Worm (Caenorhabditis elegans): ENCODE data around the gene asp-15.
A peak's percentile ranks its signal among the peaks of the same experiment; 100 is the strongest.

Gene asp-15

DNA sequence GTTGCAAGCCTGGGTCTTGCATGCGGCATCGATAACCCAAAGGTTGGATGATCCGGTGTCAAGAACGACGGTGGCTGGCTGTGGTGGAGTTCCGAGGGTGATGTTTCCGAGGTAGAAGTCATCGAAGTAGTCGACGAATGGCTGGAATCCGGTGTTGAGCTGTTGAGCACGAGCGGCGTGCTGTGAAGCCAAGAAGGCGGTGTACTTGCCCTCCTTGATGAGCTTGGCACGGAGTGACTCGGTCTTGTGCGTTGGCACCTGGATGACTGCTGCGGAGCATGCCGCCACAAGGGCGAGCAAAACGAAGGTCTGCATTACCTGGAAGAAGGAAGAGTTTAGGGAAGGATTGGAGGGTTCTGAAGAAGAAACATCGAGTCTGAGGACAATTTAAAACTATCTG is 5.8 kb upstream of the asp-15 start, which contains the start of gene asp-1:
Gene asp-1 (minus strand): TSS at position 315 of the 400 bp plus-strand sequence.
- TF ChIP-seq zfh-2 (GFP tag; conservative IDR thresholded peaks at IDR 0.05) (peak; percentile 40), gei-17 (GFP tag; optimal IDR thresholded peaks at IDR 0.05) (no peak), ztf-28 (GFP tag; IDR thresholded peaks at IDR 0.05) (peak; percentile 38; the same call in 1 of the 2 replicates), snpc-1.3 (tag; optimal IDR thresholded peaks at IDR 0.05; ENCODE audit: insufficient read depth) (no peak), ekl-4 (GFP tag; IDR thresholded peaks at IDR 0.05) (no peak), nhr-90 (tag; optimal IDR thresholded peaks at IDR 0.05) (peak; percentile 24), egrh-3 (GFP tag; IDR thresholded peaks at IDR 0.05) (peak; percentile 54; the same call in 1 of the 2 replicates), madf-3 (GFP tag; IDR thresholded peaks at IDR 0.05) (0 out of 2 replicates have a peak, but pooled peaks have one; percentile 3), B0336.3 (GFP tag; IDR thresholded peaks at IDR 0.05) (peak; percentile 32; the same call in 1 of the 2 replicates), athp-1 (tag; optimal IDR thresholded peaks at IDR 0.05) (peak; percentile 10), dox-1 (GFP tag; IDR thresholded peaks at IDR 0.05) (peak; percentile 47), cebp-1 (GFP tag; IDR thresholded peaks at IDR 0.05) (no peak), cebp-1 (tag; optimal IDR thresholded peaks at IDR 0.05) (peak; percentile 30), lin-54 (GFP tag; optimal IDR thresholded peaks at IDR 0.05) (peak; percentile 16), dpff-1 (tag; optimal IDR thresholded peaks at IDR 0.05) (no peak), C06A6.2 (GFP tag; conservative IDR thresholded peaks at IDR 0.05) (peak; percentile 36; the same call in 1 of the 2 replicates), ztf-18 (tag; optimal IDR thresholded peaks at IDR 0.05) (no peak), Y53G8AR.9 (GFP tag; conservative IDR thresholded peaks at IDR 0.05) (peak; percentile 35; the same call in 1 of the 2 replicates), akir-1 (GFP tag; optimal IDR thresholded peaks at IDR 0.05) (no peak), hmg-1.2 (GFP tag; IDR thresholded peaks at IDR 0.05) (0 out of 2 replicates have a peak, but pooled peaks have one; percentile 12), Y95B8A.8 (GFP tag; IDR thresholded peaks at IDR 0.05) (peak; percentile 52; the same call in 1 of the 2 replicates), cebp-2 (GFP tag; IDR thresholded peaks at IDR 0.05) (0 out of 2 replicates have a peak, but pooled peaks have one; percentile 8), atf-7 (tag; optimal IDR thresholded peaks at IDR 0.05) (peak; percentile 53), repo-1 (tag; optimal IDR thresholded peaks at IDR 0.05) (no peak), snpc-1.1 (tag; optimal IDR thresholded peaks at IDR 0.05; ENCODE audit: insufficient read depth) (no peak), attf-6 (GFP tag; IDR thresholded peaks at IDR 0.05) (no peak), zim-3 (tag; optimal IDR thresholded peaks at IDR 0.05) (peak; percentile 65), let-607 (tag; optimal IDR thresholded peaks at IDR 0.05) (peak in 1 of 2 experiments; percentile 32)

DNA sequence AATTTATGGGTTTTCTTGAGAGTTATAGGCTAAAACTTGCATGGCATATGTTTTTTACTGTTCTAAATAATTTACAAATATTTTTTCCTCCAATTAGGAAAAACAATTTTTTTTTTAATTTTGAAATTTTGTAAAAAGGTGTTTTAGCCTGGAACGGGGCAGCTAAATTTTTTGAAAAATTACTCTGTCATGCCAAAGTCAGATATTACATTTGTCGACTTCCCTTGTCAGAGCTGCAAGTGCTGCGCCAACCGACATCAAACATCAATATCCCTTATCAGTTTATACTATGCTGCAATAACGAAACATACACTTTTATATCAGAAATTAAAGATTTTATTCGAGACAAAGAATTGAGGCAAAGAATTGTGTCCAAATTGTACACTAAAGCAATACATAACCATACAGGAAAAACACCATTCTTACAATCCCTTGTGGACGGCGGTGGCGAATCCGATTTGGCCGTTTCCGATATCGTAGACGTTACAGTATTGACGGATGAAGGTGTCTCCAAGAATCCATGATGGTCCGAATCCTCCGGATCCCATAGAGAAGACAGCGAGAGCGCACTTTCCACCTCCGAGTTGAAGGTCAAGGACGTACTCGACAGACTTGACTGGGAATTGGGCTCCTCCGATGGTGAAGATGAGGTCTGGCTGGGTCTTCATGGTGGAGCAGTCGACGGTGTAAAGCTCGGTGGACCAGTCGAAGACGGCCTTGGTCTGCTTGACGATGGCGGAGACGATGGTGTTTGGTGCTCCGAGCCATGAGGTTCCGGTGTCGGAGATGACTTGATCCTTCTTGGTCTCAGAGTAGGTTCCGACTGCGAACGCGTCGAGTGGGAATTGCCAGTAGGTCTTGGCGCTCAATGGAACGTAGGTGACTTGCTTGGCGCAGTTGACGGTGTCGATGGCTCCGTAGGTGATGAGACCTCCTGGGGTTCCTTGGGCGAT is 4.8 kb upstream of the asp-15 start:
- TF ChIP-seq snpc-3.4 (tag; optimal IDR thresholded peaks at IDR 0.05) (no peak), Y56A3A.18 (GFP tag; IDR thresholded peaks at IDR 0.05) (peak; percentile 37; the same call in 1 of the 2 replicates), sea-2 (GFP tag; IDR thresholded peaks at IDR 0.05) (no peak), cebp-1 (GFP tag; IDR thresholded peaks at IDR 0.05) (no peak), cebp-1 (tag; optimal IDR thresholded peaks at IDR 0.05) (peak; percentile 32), zfh-2 (GFP tag; conservative IDR thresholded peaks at IDR 0.05) (peak; percentile 70; the same call in 1 of the 2 replicates), attf-5 (GFP tag; optimal IDR thresholded peaks at IDR 0.05) (no peak), egl-44 (GFP tag; IDR thresholded peaks at IDR 0.05) (0 out of 2 replicates have a peak, but pooled peaks have one; percentile 9), nfyb-1 (GFP tag; IDR thresholded peaks at IDR 0.05) (no peak), Y79H2A.3 (GFP tag; conservative IDR thresholded peaks at IDR 0.05) (0 out of 2 replicates have a peak, but pooled peaks have one; percentile 48), Y95B8A.8 (GFP tag; IDR thresholded peaks at IDR 0.05) (0 out of 2 replicates have a peak, but pooled peaks have one; percentile 50), rec-8 (tag; optimal IDR thresholded peaks at IDR 0.05) (no peak), madf-10 (tag; optimal IDR thresholded peaks at IDR 0.05) (peak; percentile 24), Y53F4B.3 (GFP tag; IDR thresholded peaks at IDR 0.05) (no peak), pbrm-1 (GFP tag; IDR thresholded peaks at IDR 0.05) (peak; percentile 39; the same call in 1 of the 2 replicates), Y53G8AR.9 (GFP tag; conservative IDR thresholded peaks at IDR 0.05) (0 out of 2 replicates have a peak, but pooled peaks have one; percentile 52), T26A5.8 (tag; optimal IDR thresholded peaks at IDR 0.05) (no peak), F23B12.7 (tag; optimal IDR thresholded peaks at IDR 0.05; ENCODE audit: insufficient read depth) (peak; percentile 27), nhr-80 (tag; optimal IDR thresholded peaks at IDR 0.05) (peak; percentile 59), B0336.3 (GFP tag; IDR thresholded peaks at IDR 0.05) (peak; percentile 56; the same call in 1 of the 2 replicates), F22D6.2 (tag; optimal IDR thresholded peaks at IDR 0.05) (no peak)
